Worm (Caenorhabditis elegans) whole organism, L1 larva: ENCODE measurements around the gene mltn-6.

Experiments used
- aha-1 ChIP-seq: fragments of 150-350 bp; optimal IDR thresholded peaks from 2 replicates; lab custom pipeline; 2014; ENCODE audit warnings: missing biosample characterization, missing genetic modification characterization
- alr-1 ChIP-seq: fragments of 200-800 bp; sonication (Bioruptor generic); optimal IDR thresholded peaks from 2 replicates; lab custom pipeline; 2018; ENCODE audit warnings: borderline replicate concordance, mild to moderate bottlenecking, missing genetic modification characterization, missing compliant biosample characterization
- ceh-88 ChIP-seq: fragments of 200-800 bp; sonication (Bioruptor generic); IDR thresholded peaks from 2 replicates; pipeline ENCODE4 v1.3.6; 2022; ENCODE audit warnings: missing genetic modification characterization, missing compliant biosample characterization
- ceh-90 ChIP-seq: sonication (generic microtip); optimal IDR thresholded peaks from 2 replicates; lab custom pipeline; 2016; ENCODE audit warnings: missing genetic modification characterization, missing compliant biosample characterization
- dsc-1 ChIP-seq: sonication (generic microtip); optimal IDR thresholded peaks from 2 replicates; lab custom pipeline; 2016; ENCODE audit warnings: mild to moderate bottlenecking, missing genetic modification characterization, missing compliant biosample characterization
- efl-1 ChIP-seq, 4 experiments: fragments of 150-350 bp; optimal IDR thresholded peaks in 3 of 4; peaks in 1 of 4; 1 replicate in 1 of 4; 2 replicates in 3 of 4; lab custom pipeline; 2014; ENCODE audit warnings: missing biosample characterization in 2 of 4, missing genetic modification characterization in 2 of 4, missing genetic modification reagents in 2 of 4
- efl-3 ChIP-seq: fragments of 200-800 bp; sonication (Bioruptor generic); optimal IDR thresholded peaks from 2 replicates; lab custom pipeline; 2018; ENCODE audit warnings: mild to moderate bottlenecking, missing genetic modification characterization, missing compliant biosample characterization
- elt-2 ChIP-seq: sonication (generic microtip); optimal IDR thresholded peaks from 2 replicates; lab custom pipeline; 2016; ENCODE audit warnings: missing genetic modification characterization, mild to moderate bottlenecking, inconsistent platforms, missing compliant biosample characterization, missing genetic modification reagents
- ets-5 ChIP-seq: fragments of 200-800 bp; sonication (Bioruptor generic); IDR thresholded peaks from 2 replicates; pipeline ENCODE4 v1.3.6; 2022; ENCODE audit warnings: missing genetic modification characterization, missing compliant biosample characterization
- fkh-10 ChIP-seq: sonication (generic microtip); optimal IDR thresholded peaks from 2 replicates; lab custom pipeline; 2017; ENCODE audit warnings: missing biosample characterization, missing genetic modification reagents, missing genetic modification characterization
- hlh-4 ChIP-seq: sonication (generic microtip); optimal IDR thresholded peaks from 2 replicates; lab custom pipeline; 2016; ENCODE audit warnings: mild to moderate bottlenecking, missing genetic modification characterization, missing compliant biosample characterization
- isw-1 ChIP-seq: fragments of 200-800 bp; sonication (Bioruptor generic); IDR thresholded peaks from 2 replicates; pipeline ENCODE4 v1.3.6; 2022; ENCODE audit warnings: missing genetic modification characterization, missing compliant biosample characterization
- jun-1 ChIP-seq: fragments of 150-350 bp; optimal IDR thresholded peaks from 2 replicates; lab custom pipeline; 2014; ENCODE audit warnings: missing biosample characterization, missing genetic modification reagents, missing genetic modification characterization
- lin-35 ChIP-seq, 2 experiments: fragments of 150-350 bp; optimal IDR thresholded peaks; 2 replicates each; lab custom pipeline; 2014; ENCODE audit warnings: missing biosample characterization in 2 of 2, missing genetic modification characterization in 2 of 2, missing genetic modification reagents in 2 of 2
- lin-39 ChIP-seq: fragments of 150-350 bp; optimal IDR thresholded peaks from 2 replicates; lab custom pipeline; 2014; ENCODE audit warnings: missing biosample characterization, missing genetic modification reagents, missing genetic modification characterization
- lir-3 ChIP-seq: sonication (generic microtip); optimal IDR thresholded peaks from 2 replicates; lab custom pipeline; 2016; ENCODE audit warnings: mild to moderate bottlenecking, missing genetic modification characterization, moderate library complexity, missing compliant biosample characterization; ENCODE audit not compliant: poor library complexity
- mab-9 ChIP-seq: fragments of 200-800 bp; sonication (Bioruptor generic); IDR thresholded peaks from 2 replicates; pipeline ENCODE4 v1.3.6; 2022; ENCODE audit warnings: missing genetic modification reagents, missing genetic modification characterization, missing compliant biosample characterization
- mef-2 ChIP-seq: fragments of 150-350 bp; optimal IDR thresholded peaks from 2 replicates; lab custom pipeline; 2014; ENCODE audit warnings: missing biosample characterization, missing genetic modification characterization
- nhr-11 ChIP-seq: fragments of 150-350 bp; optimal IDR thresholded peaks from 2 replicates; lab custom pipeline; 2014; ENCODE audit warnings: missing biosample characterization, missing genetic modification characterization
- nhr-20 ChIP-seq: sonication (generic microtip); optimal IDR thresholded peaks from 2 replicates; lab custom pipeline; 2016; ENCODE audit warnings: mild to moderate bottlenecking, missing genetic modification characterization, missing compliant biosample characterization
- nhr-237 ChIP-seq: fragments of 150-350 bp; optimal IDR thresholded peaks from 2 replicates; lab custom pipeline; 2014; ENCODE audit warnings: missing biosample characterization, missing genetic modification characterization
- nhr-28 ChIP-seq: fragments of 150-350 bp; optimal IDR thresholded peaks from 2 replicates; lab custom pipeline; 2014; ENCODE audit warnings: missing biosample characterization, missing genetic modification characterization
- nhr-84 ChIP-seq: sonication (generic microtip); optimal IDR thresholded peaks from 2 replicates; lab custom pipeline; 2017; ENCODE audit warnings: missing biosample characterization, missing genetic modification characterization
- nhr-90 ChIP-seq: sonication (generic microtip); optimal IDR thresholded peaks from 2 replicates; lab custom pipeline; 2016; ENCODE audit warnings: mild to moderate bottlenecking, missing genetic modification characterization, missing compliant biosample characterization; ENCODE audit not compliant: poor library complexity
- pax-3 ChIP-seq: fragments of 200-800 bp; sonication (Bioruptor generic); optimal IDR thresholded peaks from 2 replicates; lab custom pipeline; 2018; ENCODE audit warnings: mild to moderate bottlenecking, missing genetic modification characterization, moderate library complexity, missing compliant biosample characterization
- pqm-1 ChIP-seq: sonication (generic microtip); optimal IDR thresholded peaks from 3 replicates; lab custom pipeline; 2017; ENCODE audit warnings: missing biosample characterization, missing genetic modification characterization
- sup-37 ChIP-seq: fragments of 200-800 bp; sonication (Bioruptor generic); optimal IDR thresholded peaks from 2 replicates; lab custom pipeline; 2018; ENCODE audit warnings: mild to moderate bottlenecking, missing genetic modification characterization, missing compliant biosample characterization
- tbx-2 ChIP-seq: sonication (generic microtip); optimal IDR thresholded peaks from 2 replicates; lab custom pipeline; 2016; ENCODE audit warnings: missing genetic modification characterization, missing compliant biosample characterization
- tlp-1 ChIP-seq: fragments of 150-350 bp; optimal IDR thresholded peaks from 2 replicates; lab custom pipeline; 2014; ENCODE audit warnings: missing biosample characterization, missing genetic modification characterization
- unc-130 ChIP-seq: fragments of 150-350 bp; optimal IDR thresholded peaks from 2 replicates; lab custom pipeline; 2017; ENCODE audit warnings: missing biosample characterization, missing genetic modification characterization, inconsistent platforms
- vab-15 ChIP-seq: sonication (generic microtip); optimal IDR thresholded peaks from 2 replicates; lab custom pipeline; 2017; ENCODE audit warnings: missing genotype, mild to moderate bottlenecking, missing genetic modification characterization, missing compliant biosample characterization
- xbp-1 ChIP-seq: sonication (generic microtip); optimal IDR thresholded peaks from 2 replicates; lab custom pipeline; 2016; ENCODE audit warnings: missing genetic modification characterization, missing compliant biosample characterization
- zip-4 ChIP-seq: fragments of 200-800 bp; sonication (Bioruptor generic); optimal IDR thresholded peaks from 2 replicates; lab custom pipeline; 2018; ENCODE audit warnings: mild to moderate bottlenecking, missing genetic modification characterization, moderate library complexity, missing compliant biosample characterization

Gene mltn-6

ce11 chrV:331245-331644 is 33.5 kb upstream of the mltn-6 start (continued):
- no peak for TF ChIP-seq isw-1 (GFP tag; lab: Robert Waterston, UW)

DNA sequence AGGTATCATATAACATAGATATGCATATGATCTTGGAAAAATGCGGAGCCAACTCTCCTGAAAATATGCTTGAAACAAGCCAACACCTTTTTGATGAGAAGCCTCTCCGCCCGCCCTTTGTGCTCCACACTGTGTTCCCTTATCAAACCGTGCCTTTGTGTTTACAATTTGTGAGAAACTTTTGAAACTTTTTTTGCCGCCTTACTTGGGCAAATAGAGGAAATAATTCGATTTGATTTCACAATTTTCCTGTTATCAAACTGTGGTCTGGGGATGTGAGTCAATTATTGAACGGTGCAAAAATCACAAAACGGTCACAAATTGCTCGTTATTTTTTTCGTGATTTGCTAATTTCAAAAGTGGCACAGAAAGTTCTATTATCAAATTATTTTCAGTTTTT is 32.2 kb upstream of the mltn-6 start:
- TF ChIP-seq fkh-10 (GFP tag; lab: Kevin White, UChicago) (no peak), nhr-237 (tag; lab: Kevin White, UChicago) (no peak), dsc-1 (tag; lab: Kevin White, UChicago) (no peak), lin-35 (GFP tag; optimal IDR thresholded peaks at IDR 0.05; lab: Kevin White, UChicago) (peak in 1 of 2 experiments; percentile 22), ets-5 (no peak), efl-1 (optimal IDR thresholded peaks at IDR 0.05; lab: Kevin White, UChicago) (no peak), efl-1 (GFP tag; optimal IDR thresholded peaks at IDR 0.05 in 1 of 2; lab: Kevin White, UChicago) (no peak), elt-2 (peak; percentile 85), tlp-1 (tag; lab: Kevin White, UChicago) (no peak), nhr-20 (tag; lab: Kevin White, UChicago) (no peak), unc-130 (tag; lab: Kevin White, UChicago) (no peak), alr-1 (tag; lab: Kevin White, UChicago) (no peak), lir-3 (tag; lab: Kevin White, UChicago) (no peak), pqm-1 (peak; percentile 63), ceh-88 (GFP tag; lab: Robert Waterston, UW) (no peak), lin-39 (tag; lab: Kevin White, UChicago) (no peak), mef-2 (tag; lab: Kevin White, UChicago) (no peak), nhr-90 (tag; lab: Kevin White, UChicago) (no peak), jun-1 (tag; lab: Kevin White, UChicago) (no peak), ceh-90 (tag; lab: Kevin White, UChicago) (no peak), mab-9 (no peak)

ce11 chrV:333713-334112 is 31.0 kb upstream of the mltn-6 start:
- TF ChIP-seq tlp-1 (tag; lab: Kevin White, UChicago) (no peak), nhr-84 (tag; lab: Kevin White, UChicago) (no peak), pax-3 (tag; lab: Kevin White, UChicago) (peak; percentile 36), jun-1 (tag; lab: Kevin White, UChicago) (peak; percentile 67), elt-2 (peak; percentile 95), sup-37 (GFP tag; lab: Kevin White, UChicago) (no peak), nhr-90 (tag; lab: Kevin White, UChicago) (peak; percentile 17), pqm-1 (peak; percentile 9), lin-35 (GFP tag; optimal IDR thresholded peaks at IDR 0.05; lab: Kevin White, UChicago) (peak in 1 of 2 experiments; percentile 6), aha-1 (tag; lab: Kevin White, UChicago) (no peak), efl-1 (optimal IDR thresholded peaks at IDR 0.05; lab: Kevin White, UChicago) (no peak), efl-1 (GFP tag; optimal IDR thresholded peaks at IDR 0.05 in 1 of 2; lab: Kevin White, UChicago) (peak in 1 of 2 experiments; percentile 83), efl-3 (GFP tag; lab: Kevin White, UChicago) (no peak), nhr-20 (tag; lab: Kevin White, UChicago) (peak; percentile 10)

- no peak for TF ChIP-seq jun-1 (tag; lab: Kevin White, UChicago)
- TF ChIP-seq mab-9, result no peak
- no peak for TF ChIP-seq zip-4 (GFP tag; lab: Kevin White, UChicago)
- TF ChIP-seq efl-1 (optimal IDR thresholded peaks at IDR 0.05; lab: Kevin White, UChicago), result no peak
- TF ChIP-seq efl-1 (GFP tag; optimal IDR thresholded peaks at IDR 0.05 in 1 of 2; lab: Kevin White, UChicago), result no peak
- no peak for TF ChIP-seq hlh-4 (tag; lab: Kevin White, UChicago)
- no peak for TF ChIP-seq vab-15 (tag; lab: Kevin White, UChicago)
- TF ChIP-seq pqm-1, result no peak
- TF ChIP-seq tbx-2 (tag; lab: Kevin White, UChicago), result no peak
- no peak for TF ChIP-seq nhr-11 (tag; lab: Kevin White, UChicago)
- no peak for TF ChIP-seq nhr-28
- TF ChIP-seq xbp-1 (tag; lab: Kevin White, UChicago), result no peak
Measured at ce11 chrV:336350-336749, 28.4 kb upstream of the mltn-6 start, which contains the start of gene dmd-8. dmd-8 (minus strand) TSS chrV:336450.
